Worm (Caenorhabditis elegans): ENCODE measurements around the gene srlf-34.

DNA sequence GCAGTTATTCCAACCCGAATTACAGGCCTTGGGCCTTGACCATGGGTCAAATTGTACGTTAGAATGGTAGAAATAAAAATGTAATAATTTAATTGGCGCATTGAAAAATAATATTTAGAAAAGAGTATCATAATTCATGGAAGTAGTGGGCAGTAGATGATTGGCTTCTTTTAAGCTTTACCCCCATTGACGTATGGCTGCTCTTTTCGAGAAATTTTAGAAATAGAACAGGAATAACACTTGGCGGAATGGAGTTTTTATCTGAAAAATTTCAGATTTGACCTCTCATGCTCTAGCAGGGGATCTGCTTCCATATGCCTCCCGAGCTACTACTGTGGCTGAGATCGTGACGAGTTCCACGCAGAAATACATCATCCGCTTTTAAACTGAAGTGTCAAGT, 3.4 kb upstream of the srlf-34 start, which contains the start of gene gcy-4:
- TF ChIP-seq nhr-11 (tag; optimal IDR thresholded peaks at IDR 0.05) (no peak), C38D4.7 (GFP tag; optimal IDR thresholded peaks at IDR 0.05) (no peak), pha-4 (tag; optimal IDR thresholded peaks at IDR 0.05) (no peak), ceh-19 (GFP tag; optimal IDR thresholded peaks at IDR 0.05) (no peak), hlh-15 (tag; optimal IDR thresholded peaks at IDR 0.05) (no peak), rnt-1 (tag; optimal IDR thresholded peaks at IDR 0.05) (no peak), ama-1 (optimal IDR thresholded peaks at IDR 0.05) (no peak), pros-1 (tag; optimal IDR thresholded peaks at IDR 0.05) (no peak), lin-11 (tag; optimal IDR thresholded peaks at IDR 0.05) (no peak), elt-2 (tag; optimal IDR thresholded peaks at IDR 0.05) (no peak), unc-42 (tag; optimal IDR thresholded peaks at IDR 0.05) (no peak), pqm-1 (tag; optimal IDR thresholded peaks at IDR 0.05) (no peak), ceh-14 (tag; optimal IDR thresholded peaks at IDR 0.05) (no peak)

Data from whole organism, late embryonic.